Worm (Caenorhabditis elegans) whole organism, mixed stage, embryonic: ENCODE data around the gene srbc-58.
A peak's percentile ranks its signal among the peaks of the same experiment; 100 is the strongest.

Source experiments
- M03D4.4 ChIP-seq: sonication (generic microtip); optimal IDR thresholded peaks from 2 replicates; lab custom pipeline; 2017; ENCODE audit warnings: mild to moderate bottlenecking, missing genetic modification characterization, missing compliant biosample characterization
- bed-3 ChIP-seq: fragments of 200-800 bp; sonication (Bioruptor generic); optimal IDR thresholded peaks from 3 replicates; lab custom pipeline; 2018; ENCODE audit warnings: mild to moderate bottlenecking, missing genetic modification characterization, moderate library complexity, missing compliant biosample characterization
- ceh-39 ChIP-seq: fragments of 150-350 bp; optimal IDR thresholded peaks from 2 replicates; lab custom pipeline; 2014; ENCODE audit warnings: missing biosample characterization, missing genetic modification characterization
- ceh-83 ChIP-seq: fragments of 200-800 bp; sonication (Bioruptor generic); optimal IDR thresholded peaks from 2 replicates; lab custom pipeline; 2018; ENCODE audit warnings: mild to moderate bottlenecking, missing genetic modification characterization, missing compliant biosample characterization
- ces-1 ChIP-seq: fragments of 150-350 bp; optimal IDR thresholded peaks from 2 replicates; lab custom pipeline; 2014; ENCODE audit warnings: missing biosample characterization, missing genetic modification reagents, missing genetic modification characterization
- drap-1 ChIP-seq: fragments of 200-800 bp; sonication (Bioruptor generic); optimal IDR thresholded peaks from 3 replicates; lab custom pipeline; 2018; ENCODE audit warnings: mild to moderate bottlenecking, missing genetic modification characterization, missing compliant biosample characterization
- elt-1 ChIP-seq: sonication (generic microtip); optimal IDR thresholded peaks from 2 replicates; lab custom pipeline; 2017; ENCODE audit warnings: missing genetic modification characterization, mild to moderate bottlenecking, missing compliant biosample characterization, antibody characterized with exemption, moderate library complexity, borderline replicate concordance; ENCODE audit not compliant: insufficient read depth
- elt-3 ChIP-seq: fragments of 150-350 bp; optimal IDR thresholded peaks from 2 replicates; lab custom pipeline; 2014; ENCODE audit warnings: missing biosample characterization, missing genetic modification characterization
- flh-1 ChIP-seq: fragments of 200-800 bp; sonication (Bioruptor generic); optimal IDR thresholded peaks from 2 replicates; lab custom pipeline; 2018; ENCODE audit warnings: mild to moderate bottlenecking, missing genetic modification characterization, moderate library complexity, missing compliant biosample characterization
- ham-2 ChIP-seq: fragments of 200-800 bp; sonication (Bioruptor generic); optimal IDR thresholded peaks from 2 replicates; lab custom pipeline; 2018; ENCODE audit warnings: mild to moderate bottlenecking, missing genetic modification characterization, missing compliant biosample characterization
- hlh-1 ChIP-seq: fragments of 150-350 bp; optimal IDR thresholded peaks from 2 replicates; lab custom pipeline; 2014; ENCODE audit warnings: missing biosample characterization, missing genetic modification reagents, missing genetic modification characterization
- lin-13 ChIP-seq: fragments of 150-350 bp; optimal IDR thresholded peaks from 2 replicates; lab custom pipeline; 2014; ENCODE audit warnings: missing biosample characterization, missing genetic modification characterization
- lin-32 ChIP-seq: fragments of 200-800 bp; sonication (Bioruptor generic); optimal IDR thresholded peaks from 2 replicates; lab custom pipeline; 2018; ENCODE audit warnings: mild to moderate bottlenecking, missing genetic modification characterization, missing compliant biosample characterization
- lsy-2 ChIP-seq: fragments of 150-350 bp; optimal IDR thresholded peaks from 2 replicates; lab custom pipeline; 2014; ENCODE audit warnings: missing biosample characterization, missing genetic modification characterization
- mab-5 ChIP-seq: fragments of 150-350 bp; optimal IDR thresholded peaks from 2 replicates; lab custom pipeline; 2014; ENCODE audit warnings: missing biosample characterization, missing genetic modification characterization
- mep-1 ChIP-seq: fragments of 150-350 bp; optimal IDR thresholded peaks from 2 replicates; lab custom pipeline; 2017; ENCODE audit warnings: missing biosample characterization, missing genetic modification reagents, missing genetic modification characterization, inconsistent platforms
- mls-2 ChIP-seq: sonication (generic microtip); optimal IDR thresholded peaks from 2 replicates; lab custom pipeline; 2016; ENCODE audit warnings: mild to moderate bottlenecking, missing genetic modification characterization, moderate library complexity, missing compliant biosample characterization
- nhr-12 ChIP-seq: fragments of 150-350 bp; optimal IDR thresholded peaks from 2 replicates; lab custom pipeline; 2014; ENCODE audit warnings: missing biosample characterization, missing genetic modification characterization
- nhr-2 ChIP-seq: fragments of 150-350 bp; optimal IDR thresholded peaks from 2 replicates; lab custom pipeline; 2014; ENCODE audit warnings: missing biosample characterization, missing genetic modification characterization
- nhr-237 ChIP-seq: fragments of 150-350 bp; optimal IDR thresholded peaks from 2 replicates; lab custom pipeline; 2014; ENCODE audit warnings: missing biosample characterization, missing genetic modification characterization
- nhr-28 ChIP-seq: fragments of 150-350 bp; optimal IDR thresholded peaks from 2 replicates; lab custom pipeline; 2014; ENCODE audit warnings: missing biosample characterization, missing genetic modification characterization
- nhr-76 ChIP-seq: sonication (generic microtip); optimal IDR thresholded peaks from 2 replicates; lab custom pipeline; 2017; ENCODE audit warnings: missing biosample characterization, missing genetic modification characterization
- pha-4 ChIP-seq: fragments of 150-350 bp; optimal IDR thresholded peaks from 2 replicates; lab custom pipeline; 2018; ENCODE audit warnings: missing biosample characterization, missing genetic modification reagents, missing genetic modification characterization
- sem-2 ChIP-seq: fragments of 200-800 bp; sonication (Bioruptor generic); optimal IDR thresholded peaks from 2 replicates; lab custom pipeline; 2018; ENCODE audit warnings: mild to moderate bottlenecking, missing genetic modification characterization, missing compliant biosample characterization
- snpc-4 ChIP-seq: fragments of 150-350 bp; optimal IDR thresholded peaks from 2 replicates; lab custom pipeline; 2014; ENCODE audit warnings: missing biosample characterization, missing genetic modification characterization
- sptf-1 ChIP-seq: sonication (generic microtip); optimal IDR thresholded peaks from 2 replicates; lab custom pipeline; 2017; ENCODE audit warnings: mild to moderate bottlenecking, missing genetic modification characterization, moderate library complexity, missing compliant biosample characterization
- tbx-8 ChIP-seq: fragments of 200-800 bp; sonication (Bioruptor generic); optimal IDR thresholded peaks from 2 replicates; lab custom pipeline; 2018; ENCODE audit warnings: mild to moderate bottlenecking, missing genetic modification characterization, moderate library complexity, missing compliant biosample characterization
- unc-120 ChIP-seq: sonication (generic microtip); optimal IDR thresholded peaks from 2 replicates; lab custom pipeline; 2017; ENCODE audit warnings: missing genetic modification characterization, missing compliant biosample characterization; ENCODE audit not compliant: poor library complexity, severe bottlenecking
- unc-39 ChIP-seq: fragments of 150-350 bp; optimal IDR thresholded peaks from 2 replicates; lab custom pipeline; 2014; ENCODE audit warnings: missing biosample characterization, missing genetic modification characterization
- unc-62 ChIP-seq: fragments of 150-350 bp; optimal IDR thresholded peaks from 2 replicates; lab custom pipeline; 2014; ENCODE audit warnings: missing biosample characterization, missing genetic modification reagents, missing genetic modification characterization
- zip-8 ChIP-seq: fragments of 150-350 bp; optimal IDR thresholded peaks from 2 replicates; lab custom pipeline; 2014; ENCODE audit warnings: missing biosample characterization, missing genetic modification characterization
- ztf-11 ChIP-seq: fragments of 150-350 bp; optimal IDR thresholded peaks from 2 replicates; lab custom pipeline; 2014; ENCODE audit warnings: missing biosample characterization, missing genetic modification characterization

The srbc-58 gene

ce11 chrV:731330-731729 lies 43.5 kb upstream of the srbc-58 start:
- peak; percentile 11 for TF ChIP-seq drap-1
- TF ChIP-seq M03D4.4 (tag; lab: Kevin White, UChicago) = peak; percentile 41
- no peak for TF ChIP-seq unc-39
- no peak for TF ChIP-seq elt-3 (tag; lab: Kevin White, UChicago)
- TF ChIP-seq tbx-8 = no peak
- no peak for TF ChIP-seq zip-8 (tag; lab: Kevin White, UChicago)
- no peak for TF ChIP-seq ceh-39
- peak; percentile 91 for TF ChIP-seq unc-120 (tag; lab: Kevin White, UChicago)
- peak; percentile 89 for TF ChIP-seq nhr-2 (tag; lab: Kevin White, UChicago)
- peak; percentile 98 for TF ChIP-seq hlh-1
- no peak for TF ChIP-seq flh-1 (GFP tag; lab: Kevin White, UChicago)
- TF ChIP-seq unc-62 (GFP tag; lab: Kevin White, UChicago) = peak; percentile 87

- TF ChIP-seq elt-3 (tag; lab: Kevin White, UChicago) (no peak), lin-32 (no peak), hlh-1 (no peak), ham-2 (GFP tag; lab: Kevin White, UChicago) (no peak), flh-1 (GFP tag; lab: Kevin White, UChicago) (no peak), ces-1 (GFP tag; lab: Kevin White, UChicago) (no peak), mls-2 (tag; lab: Kevin White, UChicago) (no peak), nhr-28 (tag; lab: Kevin White, UChicago) (no peak), sem-2 (GFP tag; lab: Kevin White, UChicago) (no peak), sptf-1 (tag; lab: Kevin White, UChicago) (no peak), M03D4.4 (tag; lab: Kevin White, UChicago) (no peak)
Measured at ce11 chrV:736171-736570, 38.6 kb upstream of the srbc-58 start, which contains the start of gene srj-25. srj-25 (minus strand) TSS chrV:736271.

- no peak for TF ChIP-seq ztf-11 (tag; lab: Kevin White, UChicago)
- TF ChIP-seq snpc-4 (tag; lab: Kevin White, UChicago) = no peak
- TF ChIP-seq bed-3 (GFP tag; lab: Kevin White, UChicago) = no peak
- no peak for TF ChIP-seq nhr-237 (tag; lab: Kevin White, UChicago)
- no peak for TF ChIP-seq lin-13 (tag; lab: Kevin White, UChicago)
- no peak for TF ChIP-seq lsy-2
- TF ChIP-seq, all 35 proteins: peak for 0
Measured at ce11 chrV:738770-739169, 36.0 kb upstream of the srbc-58 start, which contains the start of gene srj-24. srj-24 (minus strand) TSS chrV:738870.

- no peak for TF ChIP-seq mls-2 (tag; lab: Kevin White, UChicago)
- TF ChIP-seq zip-8 (tag; lab: Kevin White, UChicago) = no peak
- TF ChIP-seq bed-3 (GFP tag; lab: Kevin White, UChicago) = no peak
- TF ChIP-seq tbx-8 = no peak
- no peak for TF ChIP-seq mep-1
- TF ChIP-seq unc-120 (tag; lab: Kevin White, UChicago) = no peak
- TF ChIP-seq drap-1 = no peak
- no peak for TF ChIP-seq nhr-28 (tag; lab: Kevin White, UChicago)
- no peak for TF ChIP-seq unc-39
- TF ChIP-seq mab-5 (tag; lab: Kevin White, UChicago) = no peak
- no peak for TF ChIP-seq pha-4 (tag; lab: Kevin White, UChicago)
- TF ChIP-seq unc-62 (GFP tag; lab: Kevin White, UChicago) = no peak
Measured at ce11 chrV:741820-742219, 33.0 kb upstream of the srbc-58 start, which contains the start of gene C05E4.7. C05E4.7 (plus strand) TSS chrV:742120.

- TF ChIP-seq zip-8 (tag; lab: Kevin White, UChicago) (no peak), snpc-4 (tag; lab: Kevin White, UChicago) (no peak), mab-5 (tag; lab: Kevin White, UChicago) (no peak), mep-1 (no peak), nhr-2 (tag; lab: Kevin White, UChicago) (no peak), mls-2 (tag; lab: Kevin White, UChicago) (no peak)
- TF ChIP-seq, all 35 proteins: peak for 0
Measured at ce11 chrV:743348-743747, 31.4 kb upstream of the srbc-58 start, which contains the start of gene str-134. str-134 (plus strand) TSS chrV:743648.

ce11 chrV:748044-748443 lies 26.8 kb upstream of the srbc-58 start, which contains the start of gene sri-4:
sri-4 (plus strand) TSS chrV:748344.
- TF ChIP-seq ceh-83 (GFP tag; lab: Kevin White, UChicago) = no peak
- no peak for TF ChIP-seq unc-120 (tag; lab: Kevin White, UChicago)
- TF ChIP-seq sem-2 (GFP tag; lab: Kevin White, UChicago) = no peak
- no peak for TF ChIP-seq zip-8 (tag; lab: Kevin White, UChicago)
- no peak for TF ChIP-seq ham-2 (GFP tag; lab: Kevin White, UChicago)
- TF ChIP-seq snpc-4 (tag; lab: Kevin White, UChicago) = no peak
- TF ChIP-seq nhr-76 (tag; lab: Kevin White, UChicago) = no peak
- no peak for TF ChIP-seq ces-1 (GFP tag; lab: Kevin White, UChicago)
- TF ChIP-seq bed-3 (GFP tag; lab: Kevin White, UChicago) = no peak
- no peak for TF ChIP-seq mab-5 (tag; lab: Kevin White, UChicago)
- TF ChIP-seq lin-32 = no peak
- no peak for TF ChIP-seq elt-1
- TF ChIP-seq drap-1 = no peak
- no peak for TF ChIP-seq sptf-1 (tag; lab: Kevin White, UChicago)
- TF ChIP-seq nhr-12 = no peak
- no peak for TF ChIP-seq unc-39
- TF ChIP-seq M03D4.4 (tag; lab: Kevin White, UChicago) = no peak
- no peak for TF ChIP-seq hlh-1
- no peak for TF ChIP-seq ztf-11 (tag; lab: Kevin White, UChicago)
